Worm (Caenorhabditis elegans): ENCODE results near the gene F10E9.7.
"Not testable (repeated sequence)": the region's sequence is repeated elsewhere in the genome, so short reads cannot be mapped to it uniquely, and the experiment has no call there.

F10E9.7 gene

ce11 chrIII:8347822-8348221 lies 40.6 kb upstream of the F10E9.7 start, which contains the start of gene clc-29:
clc-29 (minus strand) TSS chrIII:8347922.
- TF ChIP-seq hlh-12, repo-1, zim-3 (tag; optimal IDR thresholded peaks at IDR 0.05): not testable (repeated sequence)

ce11 chrIII:8344283-8344682 lies 37.0 kb upstream of the F10E9.7 start, which contains the start of gene ZC262.7:
ZC262.7 (minus strand) TSS chrIII:8344336.
- 0 out of 2 replicates have a peak, but pooled peaks have one; percentile 7 for TF ChIP-seq ceh-58 (GFP tag; IDR thresholded peaks at IDR 0.05)
- peak; percentile 99 for TF ChIP-seq hsf-1 (GFP tag; IDR thresholded peaks at IDR 0.05)
- peak; percentile 88 for TF ChIP-seq pbrm-1 (GFP tag; IDR thresholded peaks at IDR 0.05)
- peak; percentile 89 for TF ChIP-seq ceh-40 (GFP tag; IDR thresholded peaks at IDR 0.05)
- peak; percentile 44 for TF ChIP-seq madf-6 (GFP tag; IDR thresholded peaks at IDR 0.05)
- TF ChIP-seq rcor-1 (GFP tag; IDR thresholded peaks at IDR 0.05), result peak; percentile 52; the same call in 1 of the 2 replicates
- peak; percentile 68; the same call in 1 of the 2 replicates for TF ChIP-seq F39B2.1 (GFP tag; IDR thresholded peaks at IDR 0.05)
- TF ChIP-seq aptf-3 (GFP tag; IDR thresholded peaks at IDR 0.05), result peak; percentile 85; the same call in 1 of the 2 replicates
- peak; percentile 77 for TF ChIP-seq egrh-3 (GFP tag; IDR thresholded peaks at IDR 0.05)
- TF ChIP-seq D2030.7 (GFP tag; IDR thresholded peaks at IDR 0.05), result peak; percentile 83
- peak; percentile 23; the same call in 1 of the 2 replicates for TF ChIP-seq mcd-1 (GFP tag; IDR thresholded peaks at IDR 0.05)
- 0 out of 2 replicates have a peak, but pooled peaks have one; percentile 15 for TF ChIP-seq madf-8 (GFP tag; conservative IDR thresholded peaks at IDR 0.05)
- TF ChIP-seq ztf-25 (GFP tag; IDR thresholded peaks at IDR 0.05), result peak; percentile 43; the same call in 1 of the 2 replicates
- peak; percentile 55; the same call in 1 of the 2 replicates for TF ChIP-seq ekl-4 (GFP tag; IDR thresholded peaks at IDR 0.05)
- peak; percentile 35; the same call in 1 of the 2 replicates for TF ChIP-seq F33H1.4 (GFP tag; IDR thresholded peaks at IDR 0.05)
- TF ChIP-seq dox-1 (GFP tag; IDR thresholded peaks at IDR 0.05), result peak; percentile 98

ce11 chrIII:8339372-8339771 lies 32.1 kb upstream of the F10E9.7 start, which contains the start of gene clc-28:
clc-28 (minus strand) TSS chrIII:8339472.
- TF ChIP-seq nhr-179 (tag; optimal IDR thresholded peaks at IDR 0.05); tbx-9 (tag; optimal IDR thresholded peaks at IDR 0.05; ENCODE audit: borderline replicate concordance); nfyb-1 (GFP tag; IDR thresholded peaks at IDR 0.05): not testable (repeated sequence)

ce11 chrIII:8335585-8335984 lies 28.3 kb upstream of the F10E9.7 start:
- TF ChIP-seq egrh-3 (GFP tag; IDR thresholded peaks at IDR 0.05), result peak; percentile 91; the same call in 1 of the 2 replicates
- TF ChIP-seq F33H1.4 (GFP tag; IDR thresholded peaks at IDR 0.05), result peak; percentile 30

ce11 chrIII:8334432-8334831 lies 27.2 kb upstream of the F10E9.7 start, which contains the start of gene ZC262.4:
ZC262.4 (minus strand) TSS chrIII:8334532.
- TF ChIP-seq unc-62 (GFP tag; optimal IDR thresholded peaks at IDR 0.05) (no peak), B0336.3 (GFP tag; IDR thresholded peaks at IDR 0.05) (no peak), lir-1 (GFP tag; conservative IDR thresholded peaks at IDR 0.05) (no peak), ceh-27 (GFP tag; optimal IDR thresholded peaks at IDR 0.05) (no peak), B0261.1 (tag; optimal IDR thresholded peaks at IDR 0.05) (no peak), nfya-1 (tag; optimal IDR thresholded peaks at IDR 0.05; ENCODE audit: borderline replicate concordance, insufficient read depth) (no peak), ztf-28 (GFP tag; IDR thresholded peaks at IDR 0.05) (no peak), attf-6 (GFP tag; IDR thresholded peaks at IDR 0.05) (no peak), xnd-1 (tag; optimal IDR thresholded peaks at IDR 0.05) (no peak), nhr-80 (tag; optimal IDR thresholded peaks at IDR 0.05) (no peak), F23B12.7 (tag; optimal IDR thresholded peaks at IDR 0.05; ENCODE audit: insufficient read depth) (no peak), F49E8.2 (tag; optimal IDR thresholded peaks at IDR 0.05; ENCODE audit: insufficient read depth) (no peak), gei-17 (GFP tag; optimal IDR thresholded peaks at IDR 0.05) (no peak), akir-1 (GFP tag; optimal IDR thresholded peaks at IDR 0.05) (no peak), zim-3 (tag; optimal IDR thresholded peaks at IDR 0.05) (no peak), madf-6 (GFP tag; IDR thresholded peaks at IDR 0.05) (no peak), let-607 (tag; optimal IDR thresholded peaks at IDR 0.05) (no peak), Y56A3A.18 (GFP tag; IDR thresholded peaks at IDR 0.05) (no peak), ztf-3 (GFP tag; optimal IDR thresholded peaks at IDR 0.05) (no peak), T26A5.8 (tag; optimal IDR thresholded peaks at IDR 0.05) (no peak)
